Fruit fly (Drosophila melanogaster): ENCODE results near the gene Pih1D1.

- TF ChIP-seq ttk (optimal IDR thresholded peaks at IDR 0.05), result no peak
- no peak for TF ChIP-seq insv (optimal IDR thresholded peaks at IDR 0.05)
- no peak for TF ChIP-seq psq (optimal IDR thresholded peaks at IDR 0.05)
- no peak for TF ChIP-seq h (optimal IDR thresholded peaks at IDR 0.05)
Measured at dm6 chr2L:12750060-12750459, 28.4 kb upstream of the Pih1D1 start.

Data from Kc167 (cell line).